Fruit fly (Drosophila melanogaster) whole organism, embryonic: Measurements from ENCODE around the gene CG11593.

Source experiments
- Ada2b ChIP-seq: fragments of 200-800 bp; sonication (Bioruptor generic); IDR thresholded peaks from 2 replicates; pipeline ENCODE4 v1.3.6; 2022; ENCODE audit warnings: missing biosample characterization, missing genetic modification characterization
- Atf6 ChIP-seq: fragments of 200-800 bp; sonication (Bioruptor generic); IDR thresholded peaks from 2 replicates; pipeline ENCODE4 v1.3.6; 2022; ENCODE audit warnings: missing biosample characterization, missing genetic modification characterization
- Blimp-1 ChIP-seq: fragments of 200-800 bp; sonication (Bioruptor generic); optimal IDR thresholded peaks from 3 replicates; lab custom pipeline; 2018; ENCODE audit warnings: missing biosample characterization, missing genetic modification characterization, mild to moderate bottlenecking, moderate library complexity, missing genetic modification reagents
- CG11247 ChIP-seq: fragments of 200-800 bp; sonication (Bioruptor generic); IDR thresholded peaks from 2 replicates; pipeline ENCODE4 v1.3.6; 2022; ENCODE audit warnings: missing biosample characterization, missing genetic modification characterization
- CG11456 ChIP-seq: fragments of 200-800 bp; sonication (Bioruptor generic); IDR thresholded peaks from 3 replicates; pipeline ENCODE4 v1.3.6; 2022; ENCODE audit warnings: missing biosample characterization, missing genetic modification characterization
- CG11696 ChIP-seq: fragments of 200-800 bp; sonication (Bioruptor generic); IDR thresholded peaks from 2 replicates; pipeline ENCODE4 v1.3.6; 2022; ENCODE audit warnings: missing biosample characterization, missing genetic modification characterization
- CG11723 ChIP-seq: fragments of 200-800 bp; sonication (Bioruptor generic); optimal IDR thresholded peaks from 2 replicates; lab custom pipeline; 2017; ENCODE audit warnings: missing biosample characterization, mild to moderate bottlenecking, missing genetic modification characterization
- CG12391 ChIP-seq: fragments of 200-800 bp; sonication (Bioruptor generic); optimal IDR thresholded peaks from 3 replicates; lab custom pipeline; 2018; ENCODE audit warnings: missing biosample characterization, mild to moderate bottlenecking, missing genetic modification characterization, moderate library complexity
- CG14014 ChIP-seq: fragments of 200-800 bp; sonication (Bioruptor generic); IDR thresholded peaks from 2 replicates; pipeline ENCODE4 v1.3.6; 2022; ENCODE audit warnings: missing biosample characterization, missing genetic modification characterization
- CG15269 ChIP-seq: fragments of 200-800 bp; sonication (Bioruptor generic); optimal IDR thresholded peaks from 2 replicates; lab custom pipeline; 2018; ENCODE audit warnings: missing biosample characterization, mild to moderate bottlenecking, missing genetic modification characterization, moderate library complexity
- CG15479 ChIP-seq: fragments of 200-800 bp; sonication (Bioruptor generic); optimal IDR thresholded peaks from 3 replicates; lab custom pipeline; 2019; ENCODE audit warnings: missing biosample characterization, mild to moderate bottlenecking, missing genetic modification characterization, moderate library complexity
- CG17186 ChIP-seq: fragments of 200-800 bp; sonication (Bioruptor generic); optimal IDR thresholded peaks from 3 replicates; lab custom pipeline; 2017; ENCODE audit warnings: missing biosample characterization, missing genetic modification reagents, missing genetic modification characterization
- CG17361 ChIP-seq: fragments of 200-800 bp; sonication (Bioruptor generic); IDR thresholded peaks from 3 replicates; pipeline ENCODE4 v1.3.6; 2022; ENCODE audit warnings: missing biosample characterization, missing genetic modification characterization
- CG17912 ChIP-seq: fragments of 200-800 bp; sonication (Bioruptor generic); optimal IDR thresholded peaks from 2 replicates; lab custom pipeline; 2018; ENCODE audit warnings: missing biosample characterization, mild to moderate bottlenecking, missing genetic modification characterization
- CG33557 ChIP-seq: fragments of 200-800 bp; sonication (Bioruptor generic); optimal IDR thresholded peaks from 2 replicates; lab custom pipeline; 2019; ENCODE audit warnings: missing biosample characterization, mild to moderate bottlenecking, missing genetic modification characterization, moderate library complexity
- CG3995 ChIP-seq: fragments of 200-800 bp; sonication (Bioruptor generic); optimal IDR thresholded peaks from 3 replicates; lab custom pipeline; 2016; ENCODE audit warnings: missing biosample characterization, missing genetic modification characterization
- CG43689 ChIP-seq: fragments of 200-800 bp; sonication (Bioruptor generic); IDR thresholded peaks from 2 replicates; pipeline ENCODE4 v1.3.6; 2022; ENCODE audit warnings: missing biosample characterization, missing genetic modification characterization
- CG4854 ChIP-seq: fragments of 200-800 bp; sonication (Bioruptor generic); optimal IDR thresholded peaks from 2 replicates; lab custom pipeline; 2016; ENCODE audit warnings: missing biosample characterization, missing genetic modification characterization, inconsistent platforms
- CG6654 ChIP-seq: fragments of 200-800 bp; sonication (Bioruptor generic); optimal IDR thresholded peaks from 2 replicates; lab custom pipeline; 2017; ENCODE audit warnings: missing biosample characterization, mild to moderate bottlenecking, missing genetic modification characterization
- CG6683 ChIP-seq: fragments of 200-800 bp; sonication (Bioruptor generic); optimal IDR thresholded peaks from 2 replicates; lab custom pipeline; 2017; ENCODE audit warnings: missing biosample characterization, mild to moderate bottlenecking, missing genetic modification characterization, missing genetic modification reagents
- CG8944 ChIP-seq: fragments of 200-800 bp; sonication (Bioruptor generic); optimal IDR thresholded peaks from 3 replicates; lab custom pipeline; 2016; ENCODE audit warnings: missing biosample characterization, missing genetic modification characterization
- CG9727 ChIP-seq: fragments of 200-800 bp; sonication (Bioruptor generic); optimal IDR thresholded peaks from 3 replicates; lab custom pipeline; 2017; ENCODE audit warnings: missing biosample characterization, mild to moderate bottlenecking, missing genetic modification characterization
- CG9876 ChIP-seq: fragments of 200-800 bp; sonication (Bioruptor generic); optimal IDR thresholded peaks from 2 replicates; lab custom pipeline; 2016; ENCODE audit warnings: missing biosample characterization, missing genetic modification characterization
- CG9932 ChIP-seq: fragments of 200-800 bp; sonication (Bioruptor generic); IDR thresholded peaks from 2 replicates; pipeline ENCODE4 v1.3.6; 2022; ENCODE audit warnings: missing biosample characterization, missing genetic modification characterization
- Dref ChIP-seq: fragments of 200-800 bp; sonication (Bioruptor generic); IDR thresholded peaks from 2 replicates; pipeline ENCODE4 v1.3.6; 2022; ENCODE audit warnings: missing biosample characterization, missing genetic modification characterization
- Hmx ChIP-seq: fragments of 200-800 bp; sonication (Bioruptor generic); optimal IDR thresholded peaks from 2 replicates; lab custom pipeline; 2016; ENCODE audit warnings: missing biosample characterization, missing genetic modification characterization
- Hr3 ChIP-seq: fragments of 200-800 bp; sonication (Bioruptor generic); optimal IDR thresholded peaks from 3 replicates; lab custom pipeline; 2016; ENCODE audit warnings: missing biosample characterization, missing genetic modification characterization
- Oli ChIP-seq: fragments of 200-800 bp; sonication (Bioruptor generic); optimal IDR thresholded peaks from 2 replicates; lab custom pipeline; 2018; ENCODE audit warnings: missing biosample characterization, mild to moderate bottlenecking, missing genetic modification characterization, moderate library complexity
- Opbp ChIP-seq: fragments of 200-800 bp; sonication (Bioruptor generic); IDR thresholded peaks from 3 replicates; pipeline ENCODE4 v1.3.6; 2022; ENCODE audit warnings: missing biosample characterization, missing genetic modification characterization; ENCODE audit not compliant: partially characterized antibody
- Ptx1 ChIP-seq: fragments of 200-800 bp; sonication (Bioruptor generic); IDR thresholded peaks from 2 replicates; pipeline ENCODE4 v1.3.6; 2022; ENCODE audit warnings: missing biosample characterization, missing genetic modification characterization
- dati ChIP-seq: fragments of 200-800 bp; sonication (Bioruptor generic); IDR thresholded peaks from 2 replicates; pipeline ENCODE4 v1.3.6; 2022; ENCODE audit warnings: missing biosample characterization, missing genetic modification characterization
- dimm ChIP-seq: fragments of 200-800 bp; sonication (Bioruptor generic); IDR thresholded peaks from 2 replicates; pipeline ENCODE4 v1.3.6; 2022; ENCODE audit warnings: missing biosample characterization, missing genetic modification characterization
- eve ChIP-seq, 2 experiments: fragments of >200 bp; optimal IDR thresholded peaks; 2 replicates each; lab custom pipeline; 2017; ENCODE audit warnings: missing biosample characterization in 2 of 2, missing genetic modification characterization in 2 of 2
- fd64A ChIP-seq: fragments of 200-800 bp; sonication (Bioruptor generic); optimal IDR thresholded peaks from 3 replicates; lab custom pipeline; 2018; ENCODE audit warnings: missing biosample characterization, mild to moderate bottlenecking, missing genetic modification characterization
- gem ChIP-seq: fragments of 200-800 bp; sonication (Bioruptor generic); optimal IDR thresholded peaks from 2 replicates; lab custom pipeline; 2019; ENCODE audit warnings: missing biosample characterization, mild to moderate bottlenecking, missing genetic modification characterization, moderate library complexity
- grau ChIP-seq: fragments of 200-800 bp; optimal IDR thresholded peaks from 3 replicates; lab custom pipeline; 2019; ENCODE audit warnings: missing biosample characterization, mild to moderate bottlenecking, missing genetic modification characterization, moderate library complexity
- hb ChIP-seq: fragments of 200-800 bp; sonication (Bioruptor generic); IDR thresholded peaks from 3 replicates; pipeline ENCODE4 v1.3.6; 2022; ENCODE audit warnings: missing biosample characterization, missing genetic modification characterization; ENCODE audit not compliant: partially characterized antibody
- klu ChIP-seq: fragments of 200-800 bp; sonication (Bioruptor generic); IDR thresholded peaks from 2 replicates; pipeline ENCODE4 v1.3.6; 2022; ENCODE audit warnings: missing biosample characterization, missing genetic modification characterization
- lbe ChIP-seq: fragments of 200-800 bp; sonication (Bioruptor generic); optimal IDR thresholded peaks from 2 replicates; lab custom pipeline; 2016; ENCODE audit warnings: missing biosample characterization, mild to moderate bottlenecking, missing genetic modification characterization
- lilli ChIP-seq: fragments of 200-800 bp; sonication (Bioruptor generic); optimal IDR thresholded peaks from 3 replicates; lab custom pipeline; 2016; ENCODE audit warnings: missing biosample characterization, missing genetic modification characterization
- oc ChIP-seq: fragments of 200-800 bp; sonication (Bioruptor generic); optimal IDR thresholded peaks from 2 replicates; lab custom pipeline; 2018; ENCODE audit warnings: missing biosample characterization, mild to moderate bottlenecking, missing genetic modification characterization, moderate library complexity
- otp ChIP-seq: fragments of 200-800 bp; sonication (Bioruptor generic); IDR thresholded peaks from 3 replicates; pipeline ENCODE4, ENCODE4 v1.3.6; 2022; ENCODE audit warnings: missing biosample characterization, missing genetic modification characterization
- peb ChIP-seq: fragments of 200-800 bp; sonication (Bioruptor generic); IDR thresholded peaks from 2 replicates; pipeline ENCODE4 v1.3.6; 2022; ENCODE audit warnings: missing biosample characterization, missing genetic modification characterization
- phol ChIP-seq: fragments of 200-800 bp; sonication (Bioruptor generic); optimal IDR thresholded peaks from 3 replicates; lab custom pipeline; 2018; ENCODE audit warnings: missing biosample characterization, mild to moderate bottlenecking, missing genetic modification characterization, moderate library complexity
- repo ChIP-seq: fragments of 200-800 bp; sonication (Bioruptor generic); optimal IDR thresholded peaks from 2 replicates; lab custom pipeline; 2016; ENCODE audit warnings: missing biosample characterization, missing genetic modification characterization
- rib ChIP-seq: fragments of 200-800 bp; sonication (Bioruptor generic); IDR thresholded peaks from 2 replicates; pipeline ENCODE4 v1.3.6; 2022; ENCODE audit warnings: missing biosample characterization, missing genetic modification characterization
- ro ChIP-seq: fragments of 200-800 bp; sonication (Bioruptor generic); IDR thresholded peaks from 2 replicates; pipeline ENCODE4 v1.3.6; 2022; ENCODE audit warnings: missing biosample characterization, missing genetic modification characterization
- run ChIP-seq: fragments of 200-800 bp; sonication (Bioruptor generic); optimal IDR thresholded peaks from 3 replicates; lab custom pipeline; 2018; ENCODE audit warnings: missing biosample characterization, mild to moderate bottlenecking, missing genetic modification characterization
- sr ChIP-seq: fragments of 200-800 bp; sonication (Bioruptor generic); IDR thresholded peaks from 3 replicates; pipeline ENCODE4 v1.3.6; 2022; ENCODE audit warnings: missing biosample characterization, missing genetic modification characterization
- tgo ChIP-seq: fragments of 200-800 bp; sonication (Bioruptor generic); IDR thresholded peaks from 3 replicates; pipeline ENCODE4 v1.3.6; 2022; ENCODE audit warnings: missing biosample characterization, missing genetic modification characterization
- tin ChIP-seq: fragments of 200-800 bp; sonication (Bioruptor generic); optimal IDR thresholded peaks from 3 replicates; lab custom pipeline; 2016; ENCODE audit warnings: missing biosample characterization, missing genetic modification characterization

CG11593 gene

DNA sequence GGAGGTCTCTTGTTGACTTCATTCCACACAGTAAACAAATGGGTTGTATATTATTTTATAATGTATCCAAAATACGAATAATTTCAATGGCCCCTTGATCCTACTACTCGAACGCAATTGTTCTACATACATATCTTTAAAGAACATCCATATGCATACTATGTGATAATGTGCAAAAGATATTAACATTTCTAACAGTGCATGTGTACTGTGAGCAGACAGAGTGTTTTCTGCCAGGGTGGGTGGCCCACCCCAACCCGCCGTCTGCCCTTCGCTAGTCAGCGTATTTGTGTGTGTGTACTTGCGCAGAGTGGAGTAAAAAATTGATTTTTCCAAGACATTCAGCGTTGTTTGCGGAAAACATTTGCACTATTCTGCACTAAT is 30.7 kb upstream of the CG11593 start (continued):
- TF ChIP-seq Hmx: peak; percentile 6
- TF ChIP-seq CG11456 (GFP tag; lab: Robert Waterston, UW): peak; percentile 79
- peak; percentile 56 for TF ChIP-seq Blimp-1 (GFP tag; lab: Kevin White, UChicago)
- TF ChIP-seq Oli (tag; lab: Kevin White, UChicago): peak; percentile 61
- TF ChIP-seq otp (GFP tag; lab: Robert Waterston, UW): peak; percentile 64; the same call in 1 of the 3 replicates
- TF ChIP-seq CG33557 (GFP tag; lab: Kevin White, UChicago): no peak
- TF ChIP-seq CG11696 (GFP tag; lab: Robert Waterston, UW): 0 out of 2 replicates have a peak, but pooled peaks have one; percentile 39
- TF ChIP-seq CG4854 (GFP tag; lab: Kevin White, UChicago): no peak
- peak; percentile 74 for TF ChIP-seq Atf6 (GFP tag; lab: Robert Waterston, UW)
- TF ChIP-seq CG3995 (GFP tag; lab: Kevin White, UChicago): no peak
- TF ChIP-seq CG11247: peak; percentile 67
- TF ChIP-seq CG15479 (GFP tag; lab: Kevin White, UChicago): no peak
- TF ChIP-seq run: no peak
- peak; percentile 20 for TF ChIP-seq CG15269 (tag; lab: Kevin White, UChicago)
- TF ChIP-seq dimm (GFP tag; lab: Robert Waterston, UW): 0 out of 2 replicates have a peak, but pooled peaks have one; percentile 28
- peak; percentile 64 for TF ChIP-seq CG9932 (GFP tag; lab: Robert Waterston, UW)
- peak; percentile 62 for TF ChIP-seq lbe (GFP tag; lab: Kevin White, UChicago)
- peak; percentile 8 for TF ChIP-seq CG9876 (GFP tag; lab: Kevin White, UChicago)
- peak; percentile 58; the same call in 1 of the 2 replicates for TF ChIP-seq dati
- peak; percentile 3 for TF ChIP-seq lilli
- TF ChIP-seq CG9727 (GFP tag; lab: Kevin White, UChicago): no peak
- peak; percentile 34; the same call in 1 of the 3 replicates for TF ChIP-seq CG17361 (GFP tag; lab: Robert Waterston, UW)
- TF ChIP-seq klu (GFP tag; lab: Robert Waterston, UW): peak; percentile 38; the same call in 1 of the 2 replicates
- TF ChIP-seq eve (GFP tag; optimal IDR thresholded peaks at IDR 0.05; lab: Kevin White, UChicago): peak in 1 of 2 experiments; percentile 72
- TF ChIP-seq CG6654 (GFP tag; lab: Kevin White, UChicago): peak; percentile 26
- TF ChIP-seq Ptx1 (GFP tag; lab: Robert Waterston, UW): peak; percentile 78
- TF ChIP-seq peb: peak; percentile 38; the same call in 1 of the 2 replicates
- peak; percentile 48 for TF ChIP-seq tin
- TF ChIP-seq CG17912 (GFP tag; lab: Kevin White, UChicago): no peak
- no peak for TF ChIP-seq fd64A (GFP tag; lab: Kevin White, UChicago)
- TF ChIP-seq Hr3 (GFP tag; lab: Kevin White, UChicago): no peak
- peak; percentile 64 for TF ChIP-seq gem
- peak; percentile 54 for TF ChIP-seq oc (tag; lab: Kevin White, UChicago)
- no peak for TF ChIP-seq repo (GFP tag; lab: Kevin White, UChicago)
- TF ChIP-seq CG8944 (GFP tag; lab: Kevin White, UChicago): peak; percentile 33
- TF ChIP-seq hb (GFP tag; lab: Robert Waterston, UW): no peak
- peak; percentile 71 for TF ChIP-seq CG14014 (GFP tag; lab: Robert Waterston, UW)
- TF ChIP-seq CG12391 (tag; lab: Kevin White, UChicago): peak; percentile 55
- TF ChIP-seq phol (tag; lab: Kevin White, UChicago): peak; percentile 31
- no peak for TF ChIP-seq Opbp (GFP tag; lab: Robert Waterston, UW)
- TF ChIP-seq ro (GFP tag; lab: Robert Waterston, UW): peak; percentile 28; the same call in 1 of the 2 replicates
- peak; percentile 65 for TF ChIP-seq tgo
- peak; percentile 7 for TF ChIP-seq CG6683 (GFP tag; lab: Kevin White, UChicago)
- TF ChIP-seq Dref (GFP tag; lab: Robert Waterston, UW): no peak
- peak; percentile 42 for TF ChIP-seq grau (tag; lab: Kevin White, UChicago)
- peak; percentile 12 for TF ChIP-seq CG17186 (GFP tag; lab: Kevin White, UChicago)
- 0 out of 2 replicates have a peak, but pooled peaks have one; percentile 10 for TF ChIP-seq rib (GFP tag; lab: Robert Waterston, UW)
- TF ChIP-seq CG43689: peak; percentile 55
- peak; percentile 34; the same call in 1 of the 3 replicates for TF ChIP-seq sr (GFP tag; lab: Robert Waterston, UW)
- TF ChIP-seq Ada2b (GFP tag; lab: Robert Waterston, UW): peak; percentile 83
- TF ChIP-seq CG11723 (GFP tag; lab: Kevin White, UChicago): no peak
